Fruit fly (Drosophila melanogaster) S2 (cell line): ENCODE data around the gene AGO2.

Experiments
- CG8478 ChIP-seq: fragments of >200 bp; optimal IDR thresholded peaks from 2 replicates; lab custom pipeline; 2018
- CTCF ChIP-seq, 2 experiments: fragments of >200 bp; optimal IDR thresholded peaks; 2 replicates each; lab custom pipeline; 2018

AGO2 gene

dm6 chr3L:15532368-15533030 is 21.4 kb upstream of the AGO2 start:
- TF ChIP-seq CTCF (optimal IDR thresholded peaks at IDR 0.05; lab: Kevin White, UChicago) (no peak), CG8478 (no peak)

dm6 chr3L:15533402-15534129 is 20.3 kb upstream of the AGO2 start:
- TF ChIP-seq CTCF (optimal IDR thresholded peaks at IDR 0.05; lab: Kevin White, UChicago), result no peak
- TF ChIP-seq CG8478, result no peak

dm6 chr3L:15534274-15535227 is 19.4 kb upstream of the AGO2 start:
- TF ChIP-seq CG8478 (no peak), CTCF (optimal IDR thresholded peaks at IDR 0.05; lab: Kevin White, UChicago) (no peak)

dm6 chr3L:15535228-15535598 is 18.7 kb upstream of the AGO2 start, which contains the start of gene CrebA:
Gene CrebA (plus strand): TSS chr3L:15535395.
- TF ChIP-seq CTCF (optimal IDR thresholded peaks at IDR 0.05; lab: Kevin White, UChicago), result no peak
- TF ChIP-seq CG8478, result no peak

- TF ChIP-seq CG8478 (no peak), CTCF (optimal IDR thresholded peaks at IDR 0.05; lab: Kevin White, UChicago) (no peak)
Measured at dm6 chr3L:15535800-15536225, 18.1 kb upstream of the AGO2 start.

dm6 chr3L:15536550-15536949 is 17.4 kb upstream of the AGO2 start:
- TF ChIP-seq CTCF (optimal IDR thresholded peaks at IDR 0.05; lab: Kevin White, UChicago) (no peak), CG8478 (no peak)

dm6 chr3L:15537916-15538581 is 15.9 kb upstream of the AGO2 start:
- TF ChIP-seq CG8478, result no peak
- no peak for TF ChIP-seq CTCF (optimal IDR thresholded peaks at IDR 0.05; lab: Kevin White, UChicago)

- TF ChIP-seq CTCF (optimal IDR thresholded peaks at IDR 0.05; lab: Kevin White, UChicago), result no peak
- TF ChIP-seq CG8478, result no peak
Measured at dm6 chr3L:15538582-15539490, 15.1 kb upstream of the AGO2 start.

DNA sequence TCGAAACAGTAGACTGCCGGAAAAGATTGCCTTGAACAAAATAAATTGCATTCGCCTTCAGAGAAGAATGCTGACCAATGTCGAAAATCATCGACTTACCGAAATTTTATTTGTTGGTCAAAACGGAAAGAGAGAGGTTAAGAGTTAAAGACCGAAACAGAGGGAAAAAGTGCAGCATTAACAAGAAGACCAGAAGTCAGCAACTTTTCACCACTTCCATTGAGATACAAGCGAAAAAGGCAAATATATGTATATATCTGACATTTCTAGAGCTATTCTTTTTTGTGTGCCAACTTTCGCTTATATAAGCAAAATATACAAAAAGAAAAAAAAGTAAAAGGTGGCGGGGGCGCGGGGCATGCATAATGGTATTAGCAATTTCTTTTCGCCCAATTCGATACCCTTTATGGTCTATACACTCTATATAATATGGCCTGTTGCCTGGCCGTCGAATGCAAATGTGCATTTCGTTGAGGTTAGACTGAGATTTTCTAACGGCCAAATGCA is 14.0 kb upstream of the AGO2 start:
- TF ChIP-seq CG8478 (no peak), CTCF (optimal IDR thresholded peaks at IDR 0.05; lab: Kevin White, UChicago) (no peak)

- TF ChIP-seq CG8478 (no peak), CTCF (optimal IDR thresholded peaks at IDR 0.05; lab: Kevin White, UChicago) (no peak)
Measured at dm6 chr3L:15540682-15541081, 13.2 kb upstream of the AGO2 start.

DNA sequence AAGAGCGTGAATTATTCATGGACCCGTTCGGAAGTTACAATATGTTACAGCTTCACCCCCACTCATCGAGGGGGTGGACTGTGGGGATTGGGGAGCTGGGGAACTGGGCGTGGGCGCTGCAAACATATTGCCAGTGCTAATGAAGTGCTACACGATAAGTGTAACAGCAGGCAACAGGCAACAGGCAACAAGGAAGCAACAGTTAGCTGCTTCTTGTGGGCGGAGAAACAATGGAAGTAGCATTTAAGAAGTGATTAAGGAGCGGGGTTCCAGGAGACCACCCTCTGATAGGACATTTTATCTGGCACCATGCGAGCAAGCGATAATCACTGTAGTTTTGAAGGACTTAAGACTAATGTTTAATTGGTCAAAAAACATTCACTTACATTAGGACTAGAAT is 12.6 kb upstream of the AGO2 start:
- TF ChIP-seq CTCF (optimal IDR thresholded peaks at IDR 0.05; lab: Kevin White, UChicago), result no peak
- no peak for TF ChIP-seq CG8478

DNA sequence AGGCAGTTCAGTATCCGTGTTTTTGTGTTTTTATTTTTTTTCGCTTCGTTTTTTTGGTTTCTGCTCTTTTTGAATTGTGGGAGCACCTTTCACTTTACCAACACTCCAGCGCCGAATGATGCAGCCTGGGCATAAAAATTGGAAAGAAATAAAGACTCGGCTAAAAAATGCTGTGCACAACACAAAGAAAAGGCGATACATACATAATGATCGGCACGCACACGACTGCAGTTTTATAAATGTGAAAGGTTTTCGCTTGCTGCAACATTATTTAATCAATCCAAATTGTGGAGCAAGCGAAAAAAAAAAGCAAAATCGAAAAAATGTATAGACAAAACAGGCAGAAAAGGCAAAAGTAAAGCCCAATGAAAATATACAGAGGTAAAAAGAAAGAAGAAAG is 10.9 kb upstream of the AGO2 start:
- TF ChIP-seq CG8478 (no peak), CTCF (optimal IDR thresholded peaks at IDR 0.05; lab: Kevin White, UChicago) (no peak)

DNA sequence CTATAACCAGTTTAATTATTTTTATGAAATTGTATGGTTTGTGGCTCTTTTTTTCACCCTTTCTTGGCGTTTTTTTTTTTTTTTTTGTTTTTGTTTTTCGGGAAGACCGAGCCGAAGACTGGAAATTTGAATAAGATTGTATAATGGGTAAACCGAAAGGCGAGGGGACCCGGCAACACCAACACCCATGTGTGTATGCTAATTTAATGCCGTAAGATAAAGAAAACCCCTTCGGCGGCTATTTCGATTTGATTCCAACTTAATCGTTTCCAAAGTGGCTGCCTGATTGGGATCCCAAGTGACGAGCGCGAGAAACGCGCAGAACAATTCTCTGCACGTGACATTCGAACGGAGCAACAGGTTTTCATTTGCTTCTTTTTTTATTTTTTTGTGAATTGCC is 10.4 kb upstream of the AGO2 start:
- TF ChIP-seq CTCF (optimal IDR thresholded peaks at IDR 0.05; lab: Kevin White, UChicago) (no peak), CG8478 (no peak)
